Fruit fly (Drosophila melanogaster): Measurements from ENCODE around the gene CG7668.

The CG7668 gene

dm6 chr3L:19968725-19969598 lies 33.6 kb upstream of the CG7668 start (continued):
- TF ChIP-seq Oli (tag; optimal IDR thresholded peaks at IDR 0.05) (peak; percentile 28), gsb (GFP tag; IDR thresholded peaks at IDR 0.05) (no peak), sens (GFP tag) (peak; percentile 52), CG14667 (GFP tag; IDR thresholded peaks at IDR 0.05) (no peak), CG32532 (GFP tag; IDR thresholded peaks at IDR 0.05) (no peak), tup (GFP tag; optimal IDR thresholded peaks at IDR 0.05) (no peak), Rx (GFP tag; IDR thresholded peaks at IDR 0.05) (no peak), Bdp1 (GFP tag; optimal IDR thresholded peaks at IDR 0.05) (no peak), row (GFP tag; IDR thresholded peaks at IDR 0.05) (peak; percentile 31; the same call in 1 of the 3 replicates), Lim3 (GFP tag; IDR thresholded peaks at IDR 0.05) (no peak), Hr3 (GFP tag; optimal IDR thresholded peaks at IDR 0.05) (no peak), BtbVII (GFP tag; optimal IDR thresholded peaks at IDR 0.05) (peak; percentile 12), CG8924 (tag; optimal IDR thresholded peaks at IDR 0.05) (no peak), Optix (GFP tag; IDR thresholded peaks at IDR 0.05) (0 out of 3 replicates have a peak, but pooled peaks have one; percentile 9), CG34376 (GFP tag; optimal IDR thresholded peaks at IDR 0.05) (no peak), CG13424 (tag; optimal IDR thresholded peaks at IDR 0.05) (peak; percentile 31), CG11504 (tag; optimal IDR thresholded peaks at IDR 0.05) (peak; percentile 54), sr (GFP tag; IDR thresholded peaks at IDR 0.05) (no peak), CG9727 (GFP tag; optimal IDR thresholded peaks at IDR 0.05) (peak; percentile 19), fd96Cb (tag; optimal IDR thresholded peaks at IDR 0.05) (peak; percentile 2), pfk (GFP tag; optimal IDR thresholded peaks at IDR 0.05) (no peak), CG3281 (GFP tag; optimal IDR thresholded peaks at IDR 0.05) (peak; percentile 31), z (GFP tag; IDR thresholded peaks at IDR 0.05) (no peak)

dm6 chr3L:19978088-19978487 lies 24.4 kb upstream of the CG7668 start:
- TF ChIP-seq ewg (GFP tag; optimal IDR thresholded peaks at IDR 0.05) (peak; percentile 18), Xrp1 (GFP tag; IDR thresholded peaks at IDR 0.05) (no peak)

dm6 chr3L:19979592-19979991 lies 22.9 kb upstream of the CG7668 start, which contains the start of gene CG14182:
TSS of gene CG14182 (minus strand) at chr3L:19979812.
- TF ChIP-seq CG6765 (GFP tag; optimal IDR thresholded peaks at IDR 0.05) (no peak), E2f2 (GFP tag; IDR thresholded peaks at IDR 0.05) (peak; percentile 93), Nf-YB (GFP tag; optimal IDR thresholded peaks at IDR 0.05) (no peak), Dad (GFP tag; optimal IDR thresholded peaks at IDR 0.05) (no peak), HLHmδ (GFP tag; optimal IDR thresholded peaks at IDR 0.05) (no peak), CG2116 (GFP tag; optimal IDR thresholded peaks at IDR 0.05) (peak; percentile 27), Jarid2 (GFP tag; optimal IDR thresholded peaks at IDR 0.05) (peak; percentile 18), CG15696 (tag; optimal IDR thresholded peaks at IDR 0.05) (no peak), z (GFP tag; IDR thresholded peaks at IDR 0.05) (no peak), emc (GFP tag; optimal IDR thresholded peaks at IDR 0.05) (no peak), CHES-1-like (GFP tag; optimal IDR thresholded peaks at IDR 0.05) (no peak), MBD-R2 (GFP tag; IDR thresholded peaks at IDR 0.05) (peak; percentile 51), CG8359 (GFP tag; optimal IDR thresholded peaks at IDR 0.05; ENCODE audit: borderline replicate concordance) (no peak), NC2α (GFP tag; optimal IDR thresholded peaks at IDR 0.05) (no peak), fu2 (GFP tag; optimal IDR thresholded peaks at IDR 0.05) (no peak), CG16813 (GFP tag; IDR thresholded peaks at IDR 0.05; ENCODE audit: partially characterized antibody) (0 out of 3 replicates have a peak, but pooled peaks have one; percentile 15), CG7372 (GFP tag; IDR thresholded peaks at IDR 0.05) (no peak), CG6791 (GFP tag; IDR thresholded peaks at IDR 0.05; ENCODE audit: partially characterized antibody) (no peak), CG9437 (GFP tag; optimal IDR thresholded peaks at IDR 0.05) (no peak), Hr51 (GFP tag; optimal IDR thresholded peaks at IDR 0.05) (no peak), Hand (GFP tag; optimal IDR thresholded peaks at IDR 0.05) (no peak), salm (tag; optimal IDR thresholded peaks at IDR 0.05) (no peak), so (GFP tag; IDR thresholded peaks at IDR 0.05) (no peak), al (GFP tag; IDR thresholded peaks at IDR 0.05) (no peak), sens (GFP tag) (peak; percentile 63)
